Worm (Caenorhabditis elegans) whole organism, L2 larva: ENCODE data around the gene K10F12.7.

Experiments used
- C34F6.9 ChIP-seq: fragments of 150-350 bp; optimal IDR thresholded peaks from 2 replicates; lab custom pipeline; 2014; ENCODE audit warnings: missing biosample characterization, missing genetic modification characterization
- F13H6.1 ChIP-seq: sonication (generic microtip); optimal IDR thresholded peaks from 2 replicates; lab custom pipeline; 2016; ENCODE audit warnings: missing genetic modification characterization, missing compliant biosample characterization
- R02D3.7 ChIP-seq: fragments of 150-350 bp; optimal IDR thresholded peaks from 2 replicates; lab custom pipeline; 2014; ENCODE audit warnings: missing biosample characterization, missing genetic modification characterization
- Y55F3AM.14 ChIP-seq: fragments of 200-800 bp; sonication (Bioruptor generic); optimal IDR thresholded peaks from 2 replicates; lab custom pipeline; 2018; ENCODE audit warnings: mild to moderate bottlenecking, missing genetic modification characterization, missing compliant biosample characterization
- ZK546.5 ChIP-seq: sonication (generic microtip); optimal IDR thresholded peaks from 2 replicates; lab custom pipeline; 2017; ENCODE audit warnings: missing biosample characterization, missing genetic modification characterization
- aly-2 ChIP-seq: fragments of 150-350 bp; optimal IDR thresholded peaks from 2 replicates; lab custom pipeline; 2014; ENCODE audit warnings: missing biosample characterization, missing genetic modification characterization
- ama-1 ChIP-seq: fragments of 150-350 bp; optimal IDR thresholded peaks from 2 replicates; lab custom pipeline; 2018; ENCODE audit warnings: inconsistent platforms
- blmp-1 ChIP-seq: sonication (generic microtip); optimal IDR thresholded peaks from 2 replicates; lab custom pipeline; 2017; ENCODE audit warnings: missing genetic modification characterization, mild to moderate bottlenecking, missing compliant biosample characterization, antibody characterized with exemption, moderate library complexity; ENCODE audit not compliant: insufficient read depth
- ceh-16 ChIP-seq: fragments of 150-350 bp; optimal IDR thresholded peaks from 2 replicates; lab custom pipeline; 2014; ENCODE audit warnings: missing biosample characterization, missing genetic modification characterization
- ceh-82 ChIP-seq: fragments of 150-350 bp; optimal IDR thresholded peaks from 2 replicates; lab custom pipeline; 2014; ENCODE audit warnings: missing biosample characterization, missing genetic modification characterization
- crh-2 ChIP-seq: sonication (generic microtip); optimal IDR thresholded peaks from 2 replicates; lab custom pipeline; 2017; ENCODE audit warnings: missing biosample characterization, missing genetic modification characterization
- dmd-4 ChIP-seq: sonication (generic microtip); optimal IDR thresholded peaks from 2 replicates; lab custom pipeline; 2017; ENCODE audit warnings: missing biosample characterization, missing genetic modification characterization
- elt-1 ChIP-seq: fragments of 150-350 bp; optimal IDR thresholded peaks from 2 replicates; lab custom pipeline; 2014; ENCODE audit warnings: missing biosample characterization, missing genetic modification characterization
- elt-3 ChIP-seq: sonication (generic microtip); optimal IDR thresholded peaks from 2 replicates; lab custom pipeline; 2017; ENCODE audit warnings: missing biosample characterization, missing genetic modification characterization
- fos-1 ChIP-seq: fragments of 150-350 bp; optimal IDR thresholded peaks from 2 replicates; lab custom pipeline; 2014; ENCODE audit warnings: missing biosample characterization, missing genetic modification characterization
- gmeb-1 ChIP-seq: fragments of 150-350 bp; optimal IDR thresholded peaks from 2 replicates; lab custom pipeline; 2014; ENCODE audit warnings: missing biosample characterization, missing genetic modification characterization
- lin-11 ChIP-seq: fragments of 150-350 bp; sonication (generic microtip); optimal IDR thresholded peaks from 2 replicates; lab custom pipeline; 2014; ENCODE audit warnings: missing biosample characterization, missing genetic modification characterization, inconsistent platforms, mixed read lengths
- lin-13 ChIP-seq: fragments of 150-350 bp; optimal IDR thresholded peaks from 2 replicates; lab custom pipeline; 2014; ENCODE audit warnings: missing biosample characterization, missing genetic modification reagents, missing genetic modification characterization
- lsy-2 ChIP-seq, 2 experiments: fragments of 150-350 bp in 1 of 2; sonication (generic microtip) in 1 of 2; optimal IDR thresholded peaks; 2 replicates each; lab custom pipeline; 2014 to 2017; ENCODE audit warnings: missing biosample characterization in 2 of 2, missing genetic modification characterization in 2 of 2
- mab-5 ChIP-seq: fragments of 150-350 bp; optimal IDR thresholded peaks from 2 replicates; lab custom pipeline; 2014; ENCODE audit warnings: missing biosample characterization, missing genetic modification characterization
- mdl-1 ChIP-seq, 2 experiments: fragments of 150-350 bp in 1 of 2; sonication (generic microtip) in 1 of 2; optimal IDR thresholded peaks; 2 replicates each; lab custom pipeline; 2017; ENCODE audit warnings: missing biosample characterization in 2 of 2, missing genetic modification characterization in 2 of 2
- nhr-10 ChIP-seq: sonication (generic microtip); optimal IDR thresholded peaks from 2 replicates; lab custom pipeline; 2017; ENCODE audit warnings: missing biosample characterization, missing genetic modification characterization
- nhr-11 ChIP-seq: fragments of 150-350 bp; optimal IDR thresholded peaks from 2 replicates; lab custom pipeline; 2014; ENCODE audit warnings: missing biosample characterization, missing genetic modification characterization
- nhr-129 ChIP-seq: fragments of 150-350 bp; optimal IDR thresholded peaks from 2 replicates; lab custom pipeline; 2014; ENCODE audit warnings: missing biosample characterization, missing genetic modification characterization
- nhr-6 ChIP-seq: fragments of 150-350 bp; optimal IDR thresholded peaks from 2 replicates; lab custom pipeline; 2014; ENCODE audit warnings: missing biosample characterization, missing genetic modification characterization
- nhr-77 ChIP-seq: fragments of 150-350 bp; optimal IDR thresholded peaks from 2 replicates; lab custom pipeline; 2014; ENCODE audit warnings: missing biosample characterization, missing genetic modification characterization
- sem-4 ChIP-seq: fragments of 150-350 bp; optimal IDR thresholded peaks from 2 replicates; lab custom pipeline; 2014; ENCODE audit warnings: missing biosample characterization, missing genetic modification reagents, missing genetic modification characterization
- skn-1 ChIP-seq: sonication (generic microtip); optimal IDR thresholded peaks from 2 replicates; lab custom pipeline; 2017; ENCODE audit warnings: missing biosample characterization, missing genetic modification characterization
- sma-3 ChIP-seq: sonication (generic microtip); optimal IDR thresholded peaks from 2 replicates; lab custom pipeline; 2016; ENCODE audit warnings: missing genetic modification reagents, missing genetic modification characterization, missing compliant biosample characterization
- sma-9 ChIP-seq, 2 experiments: fragments of 150-350 bp in 1 of 2; sonication (generic microtip) in 1 of 2; optimal IDR thresholded peaks; 2 replicates each; lab custom pipeline; 2014 to 2016; ENCODE audit warnings: missing genetic modification characterization in 2 of 2, mild to moderate bottlenecking in 1 of 2, missing biosample characterization in 1 of 2, missing compliant biosample characterization in 1 of 2, missing genetic modification reagents in 1 of 2, moderate library complexity in 1 of 2
- snpc-4 ChIP-seq: fragments of 150-350 bp; optimal IDR thresholded peaks from 2 replicates; lab custom pipeline; 2014; ENCODE audit warnings: missing biosample characterization, missing genetic modification characterization
- unc-39 ChIP-seq: fragments of 150-350 bp; optimal IDR thresholded peaks from 2 replicates; lab custom pipeline; 2014; ENCODE audit warnings: missing biosample characterization, missing genetic modification characterization
- unc-55 ChIP-seq: fragments of 150-350 bp; sonication (generic microtip); optimal IDR thresholded peaks from 3 replicates; lab custom pipeline; 2014; ENCODE audit warnings: missing biosample characterization, missing genetic modification reagents, missing genetic modification characterization
- unc-62 ChIP-seq: fragments of 150-350 bp; optimal IDR thresholded peaks from 2 replicates; lab custom pipeline; 2014; ENCODE audit warnings: missing biosample characterization, missing genetic modification reagents, missing genetic modification characterization
- zag-1 ChIP-seq: fragments of 150-350 bp; optimal IDR thresholded peaks from 2 replicates; lab custom pipeline; 2014; ENCODE audit warnings: missing biosample characterization, missing genetic modification characterization
- ztf-1 ChIP-seq: fragments of 200-800 bp; sonication (Bioruptor generic); conservative IDR thresholded peaks from 2 replicates; pipeline ENCODE4 v1.3.6; 2022; ENCODE audit warnings: missing genetic modification characterization, missing compliant biosample characterization
- ztf-4 ChIP-seq: fragments of 150-350 bp; optimal IDR thresholded peaks from 2 replicates; lab custom pipeline; 2014; ENCODE audit warnings: missing biosample characterization, missing genetic modification characterization

Gene K10F12.7

ce11 chrIII:382470-382869 lies at the start of gene K10F12.7:
K10F12.7 (minus strand) TSS chrIII:382570.
- TF ChIP-seq blmp-1 (tag; lab: Kevin White, UChicago) (no peak), ceh-82 (no peak), R02D3.7 (tag; lab: Kevin White, UChicago) (no peak), ztf-1 (GFP tag; lab: Robert Waterston, UW) (no peak), snpc-4 (tag; lab: Kevin White, UChicago) (no peak)

DNA sequence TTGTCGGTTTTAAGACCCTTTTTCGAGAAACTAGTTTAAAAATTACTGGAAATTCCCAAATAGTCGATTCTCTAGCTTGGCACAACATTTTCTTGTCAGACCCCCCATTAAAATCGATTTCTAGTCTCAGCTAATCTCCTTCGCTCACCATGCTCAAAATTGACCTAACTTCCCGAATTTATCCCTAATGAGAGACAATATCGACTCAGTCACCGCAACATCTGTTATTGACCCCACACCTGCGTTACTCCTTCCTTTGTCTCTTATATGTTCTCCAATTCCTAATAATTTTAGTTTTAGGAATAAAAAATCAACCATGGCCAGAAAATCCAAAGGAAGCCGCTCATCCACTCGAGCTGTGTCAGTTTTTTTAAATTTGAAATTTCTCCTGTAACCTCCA lies 46.7 kb upstream of the K10F12.7 start, which contains the start of gene cec-8:
Gene cec-8 (plus strand): TSS at position 301 of the 400 bp plus-strand sequence.
- TF ChIP-seq blmp-1 (tag; lab: Kevin White, UChicago) (no peak), dmd-4 (tag; lab: Kevin White, UChicago) (no peak), sma-3 (GFP tag; lab: Kevin White, UChicago) (no peak), ceh-16 (tag; lab: Kevin White, UChicago) (no peak), mdl-1 (tag; optimal IDR thresholded peaks at IDR 0.05; lab: Kevin White, UChicago) (no peak), nhr-10 (tag; lab: Kevin White, UChicago) (no peak), sem-4 (tag; lab: Kevin White, UChicago) (no peak), sma-9 (GFP tag; optimal IDR thresholded peaks at IDR 0.05; lab: Kevin White, UChicago) (no peak), sma-9 (tag; optimal IDR thresholded peaks at IDR 0.05; lab: Kevin White, UChicago) (no peak), elt-1 (no peak), nhr-6 (tag; lab: Kevin White, UChicago) (no peak), ceh-82 (no peak), C34F6.9 (tag; lab: Kevin White, UChicago) (no peak), nhr-11 (no peak), lin-13 (GFP tag; lab: Kevin White, UChicago) (no peak), ZK546.5 (tag; lab: Kevin White, UChicago) (no peak), nhr-129 (tag; lab: Kevin White, UChicago) (no peak), lin-11 (no peak), unc-39 (tag; lab: Kevin White, UChicago) (no peak), elt-3 (tag; lab: Kevin White, UChicago) (no peak), aly-2 (tag; lab: Kevin White, UChicago) (no peak)

DNA sequence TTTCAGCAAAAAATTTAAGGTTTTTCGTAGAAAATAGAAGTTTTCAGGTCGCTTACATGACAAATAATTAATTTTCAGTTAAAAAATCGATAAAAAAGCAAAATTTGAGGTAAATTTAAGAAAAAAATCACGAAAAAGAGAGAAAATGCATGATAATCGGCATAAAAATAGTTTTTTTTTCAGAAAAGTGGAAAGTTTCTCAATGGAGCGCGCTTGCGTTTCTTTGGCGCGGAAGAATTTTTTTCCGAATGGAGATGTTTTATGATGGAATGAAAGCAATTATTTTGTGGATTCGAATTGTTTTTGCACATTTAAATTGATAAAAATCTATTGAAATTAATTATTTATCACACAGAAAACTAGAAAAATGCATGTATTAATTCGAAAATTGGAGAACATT lies 41.5 kb upstream of the K10F12.7 start:
- TF ChIP-seq lsy-2 (tag; optimal IDR thresholded peaks at IDR 0.05; lab: Kevin White, UChicago) (peak in 1 of 2 experiments; percentile 20), C34F6.9 (tag; lab: Kevin White, UChicago) (peak; percentile 5), unc-55 (peak; percentile 23), gmeb-1 (tag; lab: Kevin White, UChicago) (no peak), crh-2 (tag; lab: Kevin White, UChicago) (no peak), skn-1 (tag; lab: Kevin White, UChicago) (no peak), ceh-16 (tag; lab: Kevin White, UChicago) (no peak), dmd-4 (tag; lab: Kevin White, UChicago) (no peak), ztf-4 (tag; lab: Kevin White, UChicago) (no peak)
- TF ChIP-seq, all 48 proteins: peak for 3

DNA sequence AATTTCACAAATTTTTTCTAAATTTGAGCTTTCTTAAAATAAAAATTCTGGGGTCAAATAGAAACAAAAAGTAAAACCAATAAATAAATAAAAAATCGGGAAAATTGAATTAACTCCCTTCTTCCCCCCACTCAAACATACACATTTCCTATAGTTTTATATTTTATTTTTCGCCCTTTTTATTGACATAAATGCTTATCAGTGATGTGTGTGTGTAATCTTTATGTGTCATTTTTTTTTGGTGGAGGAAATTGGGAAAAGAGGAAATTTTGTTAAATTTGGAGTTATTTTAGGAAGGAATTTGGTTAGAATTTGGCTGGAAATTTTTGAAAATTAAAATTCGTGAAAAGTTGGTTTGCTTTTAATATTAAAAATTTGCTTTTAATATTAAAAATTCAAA lies 40.2 kb upstream of the K10F12.7 start:
- TF ChIP-seq fos-1 (tag; lab: Kevin White, UChicago) (peak; percentile 87), nhr-11 (no peak), lin-11 (no peak)

- TF ChIP-seq F13H6.1 (no peak), R02D3.7 (tag; lab: Kevin White, UChicago) (no peak), mab-5 (tag; lab: Kevin White, UChicago) (no peak), nhr-77 (tag; lab: Kevin White, UChicago) (no peak), ztf-1 (GFP tag; lab: Robert Waterston, UW) (no peak), unc-55 (no peak), ceh-16 (tag; lab: Kevin White, UChicago) (no peak), ama-1 (lab: Kevin White, UChicago) (no peak), zag-1 (tag; lab: Kevin White, UChicago) (no peak), blmp-1 (tag; lab: Kevin White, UChicago) (no peak), nhr-10 (tag; lab: Kevin White, UChicago) (no peak), sem-4 (tag; lab: Kevin White, UChicago) (no peak), lin-13 (GFP tag; lab: Kevin White, UChicago) (no peak), nhr-129 (tag; lab: Kevin White, UChicago) (no peak), unc-62 (no peak), nhr-6 (tag; lab: Kevin White, UChicago) (no peak), nhr-11 (no peak), skn-1 (tag; lab: Kevin White, UChicago) (no peak), Y55F3AM.14 (GFP tag; lab: Kevin White, UChicago) (no peak)
Measured at ce11 chrIII:418649-419048, 36.3 kb upstream of the K10F12.7 start, which contains the start of gene stim-1. stim-1 (minus strand) TSS chrIII:418749.
